Fruit fly (Drosophila melanogaster): ENCODE measurements around the gene CG15544.
A peak's percentile ranks its signal among the peaks of the same experiment; 100 is the strongest.

Gene CG15544

DNA sequence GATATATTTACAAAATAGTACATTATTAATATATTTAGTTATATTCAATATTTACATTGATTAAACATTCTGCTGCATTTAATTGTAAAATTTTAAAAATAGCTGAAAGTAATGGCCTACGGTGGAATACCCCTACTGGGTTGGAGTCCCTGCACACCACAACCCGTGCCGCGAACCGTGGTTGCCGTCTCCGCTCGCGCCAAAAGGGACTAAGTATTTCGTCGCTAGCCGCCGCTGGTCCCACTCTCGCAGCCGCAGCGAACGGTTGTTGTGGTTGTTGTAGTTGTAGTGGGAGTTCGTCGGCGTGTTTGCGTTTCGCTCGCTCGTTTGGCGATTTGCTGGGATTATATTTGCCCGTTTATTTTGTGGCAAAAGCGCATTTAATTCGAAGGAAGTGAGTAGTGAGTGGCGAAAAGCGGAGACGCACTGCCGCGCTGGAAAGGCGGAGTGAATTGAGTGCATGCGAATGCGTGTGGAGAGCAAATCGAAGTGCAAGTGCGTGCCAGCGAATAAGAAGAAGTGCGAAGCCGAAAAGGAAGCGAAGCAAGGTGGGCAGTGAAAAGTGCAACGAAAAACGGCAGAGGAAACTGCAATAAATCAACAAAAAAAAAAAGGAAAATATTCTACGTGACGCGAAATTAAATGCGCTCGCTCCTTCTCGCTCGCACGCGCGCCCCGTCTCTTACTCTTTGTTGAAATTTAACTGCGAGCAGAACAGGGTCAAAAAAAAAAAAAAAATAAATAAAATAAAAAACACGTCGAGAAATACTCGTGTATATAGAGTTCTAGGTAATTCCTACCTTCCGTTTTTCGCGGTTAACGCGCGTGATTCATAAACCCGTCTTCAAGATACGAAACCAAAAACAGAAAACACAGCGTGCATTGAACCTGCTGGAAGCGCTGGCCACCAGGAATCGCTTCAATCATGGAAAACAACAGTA, 19.0 kb upstream of the CG15544 start, which contains the start of gene cindr (continued):
- peak; percentile 55 for TF ChIP-seq chn (GFP tag; optimal IDR thresholded peaks at IDR 0.05)
- no peak for TF ChIP-seq Trl (optimal IDR thresholded peaks at IDR 0.05)
- peak; percentile 12 for TF ChIP-seq Trl (GFP tag; optimal IDR thresholded peaks at IDR 0.05)
- no peak for TF ChIP-seq sna (GFP tag; IDR thresholded peaks at IDR 0.05; ENCODE audit: partially characterized antibody)
- TF ChIP-seq nom (GFP tag; optimal IDR thresholded peaks at IDR 0.05), result peak; percentile 72
- peak; percentile 8 for TF ChIP-seq gsb-n (tag; optimal IDR thresholded peaks at IDR 0.05)
- peak; percentile 59; the same call in 1 of the 3 replicates for TF ChIP-seq knrl (GFP tag; IDR thresholded peaks at IDR 0.05; ENCODE audit: partially characterized antibody)
- TF ChIP-seq CG10267 (tag; optimal IDR thresholded peaks at IDR 0.05), result peak; percentile 62
- TF ChIP-seq Spps (tag; optimal IDR thresholded peaks at IDR 0.05), result no peak
- peak; percentile 80 for TF ChIP-seq CG13894 (tag; optimal IDR thresholded peaks at IDR 0.05)
- peak; percentile 39 for TF ChIP-seq CG7372 (GFP tag; IDR thresholded peaks at IDR 0.05)
- TF ChIP-seq CG12219 (GFP tag; optimal IDR thresholded peaks at IDR 0.05), result no peak
- TF ChIP-seq HLHmδ (GFP tag; optimal IDR thresholded peaks at IDR 0.05), result peak; percentile 84
- no peak for TF ChIP-seq CG17612 (GFP tag; IDR thresholded peaks at IDR 0.05)
- no peak for TF ChIP-seq CG15011 (GFP tag; optimal IDR thresholded peaks at IDR 0.05)
- no peak for TF ChIP-seq CG8089 (GFP tag; optimal IDR thresholded peaks at IDR 0.05)
- TF ChIP-seq D19A (tag; optimal IDR thresholded peaks at IDR 0.05), result peak; percentile 57
- TF ChIP-seq dati (GFP tag; IDR thresholded peaks at IDR 0.05), result no peak
- no peak for TF ChIP-seq ham (GFP tag; IDR thresholded peaks at IDR 0.05)
- no peak for TF ChIP-seq zen2 (GFP tag; IDR thresholded peaks at IDR 0.05; ENCODE audit: partially characterized antibody)
- TF ChIP-seq fd96Cb (tag; optimal IDR thresholded peaks at IDR 0.05), result peak; percentile 17
- TF ChIP-seq Camta (GFP tag; optimal IDR thresholded peaks at IDR 0.05), result peak; percentile 19
- TF ChIP-seq ase (GFP tag; IDR thresholded peaks at IDR 0.05), result no peak
- no peak for TF ChIP-seq CG12299 (tag; optimal IDR thresholded peaks at IDR 0.05)
- no peak for TF ChIP-seq CG14050 (GFP tag; IDR thresholded peaks at IDR 0.05)
- 0 out of 2 replicates have a peak, but pooled peaks have one; percentile 27 for TF ChIP-seq CG11085 (GFP tag; IDR thresholded peaks at IDR 0.05)
- TF ChIP-seq ato (GFP tag; IDR thresholded peaks at IDR 0.05; ENCODE audit: partially characterized antibody), result 0 out of 2 replicates have a peak, but pooled peaks have one; percentile 43
- no peak for TF ChIP-seq CG14014 (GFP tag; IDR thresholded peaks at IDR 0.05)
- peak; percentile 60 for TF ChIP-seq zfh2 (GFP tag; optimal IDR thresholded peaks at IDR 0.05)
- TF ChIP-seq hth (optimal IDR thresholded peaks at IDR 0.05), result no peak
- TF ChIP-seq grau (tag; optimal IDR thresholded peaks at IDR 0.05), result peak; percentile 58
- 0 out of 2 replicates have a peak, but pooled peaks have one; percentile 6 for TF ChIP-seq CG16779 (GFP tag; IDR thresholded peaks at IDR 0.05)
- TF ChIP-seq CG9797 (GFP tag; optimal IDR thresholded peaks at IDR 0.05), result peak; percentile 99
- peak; percentile 29 to 60 for TF ChIP-seq Pdp1 (GFP tag; optimal IDR thresholded peaks at IDR 0.05)
- no peak for TF ChIP-seq CG3407 (GFP tag; optimal IDR thresholded peaks at IDR 0.05)
- no peak for TF ChIP-seq Ravus (GFP tag; IDR thresholded peaks at IDR 0.05)
- 0 out of 2 replicates have a peak, but pooled peaks have one; percentile 12 for TF ChIP-seq gt (GFP tag; IDR thresholded peaks at IDR 0.05)
- peak; percentile 14 for TF ChIP-seq CG10979 (tag; optimal IDR thresholded peaks at IDR 0.05)
- peak; percentile 40 for TF ChIP-seq ind (GFP tag; optimal IDR thresholded peaks at IDR 0.05)
- TF ChIP-seq CG15073 (GFP tag; optimal IDR thresholded peaks at IDR 0.05), result no peak
- no peak for TF ChIP-seq danr (GFP tag; IDR thresholded peaks at IDR 0.05)
- no peak for TF ChIP-seq Mrtf (GFP tag; IDR thresholded peaks at IDR 0.05)
- TF ChIP-seq Lim3 (GFP tag; IDR thresholded peaks at IDR 0.05), result no peak
- no peak for TF ChIP-seq CG9437 (GFP tag; optimal IDR thresholded peaks at IDR 0.05)
- TF ChIP-seq CG10959 (GFP tag; IDR thresholded peaks at IDR 0.05), result no peak
- TF ChIP-seq br (optimal IDR thresholded peaks at IDR 0.05), result no peak
- TF ChIP-seq Hey (tag; optimal IDR thresholded peaks at IDR 0.05), result no peak
- peak; percentile 18 for TF ChIP-seq Hsf (GFP tag; optimal IDR thresholded peaks at IDR 0.05)
- no peak for TF ChIP-seq C15 (GFP tag; IDR thresholded peaks at IDR 0.05)
- TF ChIP-seq CG15479 (GFP tag; optimal IDR thresholded peaks at IDR 0.05), result no peak

Measured in whole organism, embryonic.